Worm (Caenorhabditis elegans): ENCODE measurements around the gene ZC204.6.

ce11 chrII:1601507-1601906, 43.1 kb downstream of the ZC204.6 start, which contains the start of gene bath-47:
- no peak for TF ChIP-seq mec-3 (tag; optimal IDR thresholded peaks at IDR 0.05; ENCODE audit: borderline replicate concordance)
- no peak for TF ChIP-seq K09A11.1 (tag; optimal IDR thresholded peaks at IDR 0.05; ENCODE audit: insufficient read depth)
- no peak for TF ChIP-seq npax-4 (tag; optimal IDR thresholded peaks at IDR 0.05)
- TF ChIP-seq pag-3 (tag; optimal IDR thresholded peaks at IDR 0.05; ENCODE audit: borderline replicate concordance), result no peak
- no peak for TF ChIP-seq K02D7.2 (tag; optimal IDR thresholded peaks at IDR 0.05)
- no peak for TF ChIP-seq syd-9 (tag; optimal IDR thresholded peaks at IDR 0.05)
- TF ChIP-seq Y22D7AL.16 (tag; optimal IDR thresholded peaks at IDR 0.05), result no peak
- no peak for TF ChIP-seq nhr-11 (tag; optimal IDR thresholded peaks at IDR 0.05)
- no peak for TF ChIP-seq ttx-3 (tag; optimal IDR thresholded peaks at IDR 0.05)
- no peak for TF ChIP-seq pat-9 (tag; optimal IDR thresholded peaks at IDR 0.05)
- no peak for TF ChIP-seq lim-6 (tag; optimal IDR thresholded peaks at IDR 0.05)
- no peak for TF ChIP-seq pha-4 (tag; optimal IDR thresholded peaks at IDR 0.05)

Data from whole organism, late embryonic.